Fruit fly (Drosophila melanogaster): ENCODE data around the gene Svil.

Gene Svil

dm6 chr3L:2409289-2409688, 31.8 kb downstream of the Svil start:
- TF ChIP-seq fru (GFP tag; optimal IDR thresholded peaks at IDR 0.05) (peak; percentile 42), psq (GFP tag; optimal IDR thresholded peaks at IDR 0.05) (no peak)

DNA sequence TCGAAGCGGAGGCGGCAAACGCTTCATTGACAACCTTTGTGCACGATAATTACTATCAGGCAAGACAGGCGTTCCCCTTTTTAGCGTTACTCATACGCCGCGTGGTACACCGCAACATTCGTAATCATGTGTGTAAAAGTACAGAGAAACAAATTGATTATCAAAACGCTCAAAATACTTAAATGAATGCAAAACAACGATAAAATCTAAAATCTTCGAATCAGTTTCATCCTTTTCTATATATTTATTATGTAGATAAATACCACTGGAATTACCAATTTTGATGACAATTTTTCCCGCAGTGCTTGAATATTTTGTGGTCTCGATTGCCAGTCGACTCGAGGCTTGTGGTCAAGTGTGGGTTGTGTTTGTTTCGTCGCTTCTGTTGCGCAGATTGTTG, 33.4 kb downstream of the Svil start:
- TF ChIP-seq h (GFP tag; optimal IDR thresholded peaks at IDR 0.05) (peak; percentile 51), foxo (GFP tag; optimal IDR thresholded peaks at IDR 0.05) (peak in 1 of 2 experiments; percentile 31), Myc (optimal IDR thresholded peaks at IDR 0.05) (no peak), dl (GFP tag; optimal IDR thresholded peaks at IDR 0.05; ENCODE audit: insufficient read depth in 1 of 2, partially characterized antibody in 2 of 2) (no peak), N (GFP tag; optimal IDR thresholded peaks at IDR 0.05) (no peak), OdsH (GFP tag; optimal IDR thresholded peaks at IDR 0.05) (peak; percentile 15), tai (GFP tag; optimal IDR thresholded peaks at IDR 0.05) (no peak), Hnf4 (GFP tag; optimal IDR thresholded peaks at IDR 0.05) (no peak), fru (GFP tag; optimal IDR thresholded peaks at IDR 0.05) (no peak)

DNA sequence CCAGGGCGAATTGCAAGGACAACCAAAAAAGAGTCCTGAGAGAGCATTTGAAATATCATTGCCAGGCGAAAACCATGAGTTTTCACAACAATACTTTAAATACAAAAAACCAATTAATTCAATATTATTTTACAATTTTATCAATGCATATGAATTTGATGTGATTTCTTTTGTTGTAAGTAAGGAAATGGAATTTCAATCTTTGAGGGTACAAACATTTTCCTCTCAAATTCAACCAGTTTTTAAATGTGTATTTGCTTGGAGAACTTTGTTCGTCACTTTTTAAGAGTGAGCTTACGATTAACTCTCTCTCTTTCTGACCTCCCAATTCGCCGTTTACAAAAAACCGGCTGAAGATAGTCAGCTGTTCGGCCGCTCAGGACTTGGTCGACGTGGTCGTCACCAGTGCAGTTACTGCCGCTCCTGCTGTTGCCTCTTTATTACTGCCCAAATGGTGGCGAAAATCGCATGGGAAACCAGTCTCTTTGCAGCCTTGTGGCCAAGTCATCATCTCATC, 34.2 kb downstream of the Svil start:
- TF ChIP-seq ey (GFP tag; optimal IDR thresholded peaks at IDR 0.05): peak; percentile 52
- TF ChIP-seq CG9705 (GFP tag; optimal IDR thresholded peaks at IDR 0.05): no peak
- TF ChIP-seq HLH106 (tag; optimal IDR thresholded peaks at IDR 0.05): peak; percentile 61
- TF ChIP-seq rgr (GFP tag; optimal IDR thresholded peaks at IDR 0.05): peak; percentile 71
- peak; percentile 45 for TF ChIP-seq br (GFP tag; optimal IDR thresholded peaks at IDR 0.05)
- no peak for TF ChIP-seq Mio (GFP tag; optimal IDR thresholded peaks at IDR 0.05)
- TF ChIP-seq jim (GFP tag; optimal IDR thresholded peaks at IDR 0.05): no peak
- TF ChIP-seq Jra (GFP tag; optimal IDR thresholded peaks at IDR 0.05): no peak
- TF ChIP-seq dl (GFP tag; optimal IDR thresholded peaks at IDR 0.05; ENCODE audit: insufficient read depth in 1 of 2, partially characterized antibody in 2 of 2): peak in 1 of 2 experiments; percentile 54
- no peak for TF ChIP-seq Dif (GFP tag; optimal IDR thresholded peaks at IDR 0.05; ENCODE audit: partially characterized antibody)
- peak; percentile 66 for TF ChIP-seq Sp1 (GFP tag; optimal IDR thresholded peaks at IDR 0.05)
- TF ChIP-seq brk (GFP tag; optimal IDR thresholded peaks at IDR 0.05): peak; percentile 67
- TF ChIP-seq dmrt93B (GFP tag; optimal IDR thresholded peaks at IDR 0.05): peak; percentile 17
- TF ChIP-seq h (GFP tag; optimal IDR thresholded peaks at IDR 0.05): peak; percentile 90
- peak; percentile 17 for TF ChIP-seq Hnf4 (GFP tag; optimal IDR thresholded peaks at IDR 0.05)
- peak; percentile 57 for TF ChIP-seq psq (GFP tag; optimal IDR thresholded peaks at IDR 0.05)
- TF ChIP-seq Hr83 (GFP tag; optimal IDR thresholded peaks at IDR 0.05; ENCODE audit: poor library complexity, severe bottlenecking): no peak
- TF ChIP-seq tai (GFP tag; optimal IDR thresholded peaks at IDR 0.05): no peak
- TF ChIP-seq Rel (GFP tag; optimal IDR thresholded peaks at IDR 0.05): no peak
- no peak for TF ChIP-seq Rel (tag; optimal IDR thresholded peaks at IDR 0.05)
- TF ChIP-seq Myc (optimal IDR thresholded peaks at IDR 0.05): no peak
- peak in 1 of 2 experiments; percentile 79 for TF ChIP-seq foxo (GFP tag; optimal IDR thresholded peaks at IDR 0.05)
- no peak for TF ChIP-seq Abd-B (GFP tag; optimal IDR thresholded peaks at IDR 0.05)
- no peak for TF ChIP-seq N (GFP tag; optimal IDR thresholded peaks at IDR 0.05)
- peak; percentile 56 for TF ChIP-seq woc (GFP tag; optimal IDR thresholded peaks at IDR 0.05)
- TF ChIP-seq OdsH (GFP tag; optimal IDR thresholded peaks at IDR 0.05): peak; percentile 74
- TF ChIP-seq sage (GFP tag; optimal IDR thresholded peaks at IDR 0.05): peak; percentile 45
- TF ChIP-seq fru (GFP tag; optimal IDR thresholded peaks at IDR 0.05): peak; percentile 99
- no peak for TF ChIP-seq dsf (GFP tag; optimal IDR thresholded peaks at IDR 0.05; ENCODE audit: borderline replicate concordance)
- no peak for TF ChIP-seq CrebA (GFP tag; optimal IDR thresholded peaks at IDR 0.05; ENCODE audit: borderline replicate concordance)

- no peak for TF ChIP-seq Dfd (GFP tag; optimal IDR thresholded peaks at IDR 0.05)
- no peak for TF ChIP-seq OdsH (GFP tag; optimal IDR thresholded peaks at IDR 0.05)
- TF ChIP-seq tai (GFP tag; optimal IDR thresholded peaks at IDR 0.05): no peak
- no peak for TF ChIP-seq jim (GFP tag; optimal IDR thresholded peaks at IDR 0.05)
- TF ChIP-seq Myc (optimal IDR thresholded peaks at IDR 0.05): no peak
- TF ChIP-seq lola (GFP tag; optimal IDR thresholded peaks at IDR 0.05): no peak
- TF ChIP-seq sv (GFP tag; optimal IDR thresholded peaks at IDR 0.05): no peak
- TF ChIP-seq woc (GFP tag; optimal IDR thresholded peaks at IDR 0.05): no peak
- no peak for TF ChIP-seq Dif (GFP tag; optimal IDR thresholded peaks at IDR 0.05; ENCODE audit: partially characterized antibody)
- no peak for TF ChIP-seq Mio (GFP tag; optimal IDR thresholded peaks at IDR 0.05)
- TF ChIP-seq pan (optimal IDR thresholded peaks at IDR 0.05): no peak
- TF ChIP-seq h (GFP tag; optimal IDR thresholded peaks at IDR 0.05): no peak
- TF ChIP-seq HLH106 (tag; optimal IDR thresholded peaks at IDR 0.05): no peak
- TF ChIP-seq dmrt93B (GFP tag; optimal IDR thresholded peaks at IDR 0.05): no peak
- TF ChIP-seq Hr83 (GFP tag; optimal IDR thresholded peaks at IDR 0.05; ENCODE audit: poor library complexity, severe bottlenecking): no peak
- TF ChIP-seq Jra (GFP tag; optimal IDR thresholded peaks at IDR 0.05): no peak
- TF ChIP-seq usp (GFP tag; optimal IDR thresholded peaks at IDR 0.05): no peak
- TF ChIP-seq Hr78 (GFP tag; optimal IDR thresholded peaks at IDR 0.05): no peak
Measured at dm6 chr3L:2414876-2415275, 37.4 kb downstream of the Svil start.
